Worm (Caenorhabditis elegans) whole organism, L2 larva: ENCODE results near the gene lips-5.

Source experiments
- C34F6.9 ChIP-seq: fragments of 150-350 bp; optimal IDR thresholded peaks from 2 replicates; lab custom pipeline; 2014; ENCODE audit warnings: missing biosample characterization, missing genetic modification characterization
- Y55F3AM.14 ChIP-seq: fragments of 200-800 bp; sonication (Bioruptor generic); optimal IDR thresholded peaks from 2 replicates; lab custom pipeline; 2018; ENCODE audit warnings: mild to moderate bottlenecking, missing genetic modification characterization, missing compliant biosample characterization
- ZK546.5 ChIP-seq: sonication (generic microtip); optimal IDR thresholded peaks from 2 replicates; lab custom pipeline; 2017; ENCODE audit warnings: missing biosample characterization, missing genetic modification characterization
- alr-1 ChIP-seq: fragments of 150-350 bp; optimal IDR thresholded peaks from 2 replicates; lab custom pipeline; 2014; ENCODE audit warnings: missing biosample characterization, missing genetic modification characterization
- aly-2 ChIP-seq: fragments of 150-350 bp; optimal IDR thresholded peaks from 2 replicates; lab custom pipeline; 2014; ENCODE audit warnings: missing biosample characterization, missing genetic modification characterization
- ama-1 ChIP-seq: fragments of 150-350 bp; optimal IDR thresholded peaks from 2 replicates; lab custom pipeline; 2018; ENCODE audit warnings: inconsistent platforms
- ceh-16 ChIP-seq: fragments of 150-350 bp; optimal IDR thresholded peaks from 2 replicates; lab custom pipeline; 2014; ENCODE audit warnings: missing biosample characterization, missing genetic modification characterization
- ceh-82 ChIP-seq: fragments of 150-350 bp; optimal IDR thresholded peaks from 2 replicates; lab custom pipeline; 2014; ENCODE audit warnings: missing biosample characterization, missing genetic modification characterization
- crh-2 ChIP-seq: sonication (generic microtip); optimal IDR thresholded peaks from 2 replicates; lab custom pipeline; 2017; ENCODE audit warnings: missing biosample characterization, missing genetic modification characterization
- dmd-4 ChIP-seq: sonication (generic microtip); optimal IDR thresholded peaks from 2 replicates; lab custom pipeline; 2017; ENCODE audit warnings: missing biosample characterization, missing genetic modification characterization
- egl-27 ChIP-seq: sonication (generic microtip); optimal IDR thresholded peaks from 3 replicates; lab custom pipeline; 2017; ENCODE audit warnings: missing biosample characterization, missing genetic modification reagents, missing genetic modification characterization
- elt-1 ChIP-seq: fragments of 150-350 bp; optimal IDR thresholded peaks from 2 replicates; lab custom pipeline; 2014; ENCODE audit warnings: missing biosample characterization, missing genetic modification characterization
- elt-3 ChIP-seq: sonication (generic microtip); optimal IDR thresholded peaks from 2 replicates; lab custom pipeline; 2017; ENCODE audit warnings: missing biosample characterization, missing genetic modification characterization
- fos-1 ChIP-seq: fragments of 150-350 bp; optimal IDR thresholded peaks from 2 replicates; lab custom pipeline; 2014; ENCODE audit warnings: missing biosample characterization, missing genetic modification characterization
- gmeb-1 ChIP-seq: fragments of 150-350 bp; optimal IDR thresholded peaks from 2 replicates; lab custom pipeline; 2014; ENCODE audit warnings: missing biosample characterization, missing genetic modification characterization
- lin-13 ChIP-seq: fragments of 150-350 bp; optimal IDR thresholded peaks from 2 replicates; lab custom pipeline; 2014; ENCODE audit warnings: missing biosample characterization, missing genetic modification reagents, missing genetic modification characterization
- lin-39 ChIP-seq: fragments of 150-350 bp; optimal IDR thresholded peaks from 2 replicates; lab custom pipeline; 2014; ENCODE audit warnings: missing biosample characterization, missing genetic modification reagents, missing genetic modification characterization
- lsy-2 ChIP-seq, 2 experiments: fragments of 150-350 bp in 1 of 2; sonication (generic microtip) in 1 of 2; optimal IDR thresholded peaks; 2 replicates each; lab custom pipeline; 2014 to 2017; ENCODE audit warnings: missing biosample characterization in 2 of 2, missing genetic modification characterization in 2 of 2
- mab-5 ChIP-seq: fragments of 150-350 bp; optimal IDR thresholded peaks from 2 replicates; lab custom pipeline; 2014; ENCODE audit warnings: missing biosample characterization, missing genetic modification characterization
- mbf-1 ChIP-seq: sonication (generic microtip); optimal IDR thresholded peaks from 2 replicates; lab custom pipeline; 2017; ENCODE audit warnings: missing biosample characterization, missing genetic modification characterization
- mdl-1 ChIP-seq, 2 experiments: fragments of 150-350 bp in 1 of 2; sonication (generic microtip) in 1 of 2; optimal IDR thresholded peaks; 2 replicates each; lab custom pipeline; 2017; ENCODE audit warnings: missing biosample characterization in 2 of 2, missing genetic modification characterization in 2 of 2
- nhr-10 ChIP-seq: sonication (generic microtip); optimal IDR thresholded peaks from 2 replicates; lab custom pipeline; 2017; ENCODE audit warnings: missing biosample characterization, missing genetic modification characterization
- nhr-11 ChIP-seq: fragments of 150-350 bp; optimal IDR thresholded peaks from 2 replicates; lab custom pipeline; 2014; ENCODE audit warnings: missing biosample characterization, missing genetic modification characterization
- nhr-23 ChIP-seq: fragments of 150-350 bp; optimal IDR thresholded peaks from 2 replicates; lab custom pipeline; 2014; ENCODE audit warnings: missing biosample characterization, missing genetic modification reagents, missing genetic modification characterization
- nhr-237 ChIP-seq: fragments of 150-350 bp; optimal IDR thresholded peaks from 2 replicates; lab custom pipeline; 2014; ENCODE audit warnings: missing biosample characterization, missing genetic modification characterization
- nhr-6 ChIP-seq: fragments of 150-350 bp; optimal IDR thresholded peaks from 2 replicates; lab custom pipeline; 2014; ENCODE audit warnings: missing biosample characterization, missing genetic modification characterization
- nhr-77 ChIP-seq: fragments of 150-350 bp; optimal IDR thresholded peaks from 2 replicates; lab custom pipeline; 2014; ENCODE audit warnings: missing biosample characterization, missing genetic modification characterization
- sem-4 ChIP-seq: fragments of 150-350 bp; optimal IDR thresholded peaks from 2 replicates; lab custom pipeline; 2014; ENCODE audit warnings: missing biosample characterization, missing genetic modification reagents, missing genetic modification characterization
- skn-1 ChIP-seq: sonication (generic microtip); optimal IDR thresholded peaks from 2 replicates; lab custom pipeline; 2017; ENCODE audit warnings: missing biosample characterization, missing genetic modification characterization
- sma-9 ChIP-seq, 2 experiments: fragments of 150-350 bp in 1 of 2; sonication (generic microtip) in 1 of 2; optimal IDR thresholded peaks; 2 replicates each; lab custom pipeline; 2014 to 2016; ENCODE audit warnings: missing genetic modification characterization in 2 of 2, mild to moderate bottlenecking in 1 of 2, missing biosample characterization in 1 of 2, missing compliant biosample characterization in 1 of 2, missing genetic modification reagents in 1 of 2, moderate library complexity in 1 of 2
- snpc-4 ChIP-seq: fragments of 150-350 bp; optimal IDR thresholded peaks from 2 replicates; lab custom pipeline; 2014; ENCODE audit warnings: missing biosample characterization, missing genetic modification characterization
- unc-39 ChIP-seq: fragments of 150-350 bp; optimal IDR thresholded peaks from 2 replicates; lab custom pipeline; 2014; ENCODE audit warnings: missing biosample characterization, missing genetic modification characterization
- unc-55 ChIP-seq: fragments of 150-350 bp; sonication (generic microtip); optimal IDR thresholded peaks from 3 replicates; lab custom pipeline; 2014; ENCODE audit warnings: missing biosample characterization, missing genetic modification reagents, missing genetic modification characterization
- unc-62 ChIP-seq: fragments of 150-350 bp; optimal IDR thresholded peaks from 2 replicates; lab custom pipeline; 2014; ENCODE audit warnings: missing biosample characterization, missing genetic modification reagents, missing genetic modification characterization
- zag-1 ChIP-seq: fragments of 150-350 bp; optimal IDR thresholded peaks from 2 replicates; lab custom pipeline; 2014; ENCODE audit warnings: missing biosample characterization, missing genetic modification characterization
- ztf-1 ChIP-seq: fragments of 200-800 bp; sonication (Bioruptor generic); conservative IDR thresholded peaks from 2 replicates; pipeline ENCODE4 v1.3.6; 2022; ENCODE audit warnings: missing genetic modification characterization, missing compliant biosample characterization
- ztf-11 ChIP-seq: sonication (generic microtip); optimal IDR thresholded peaks from 2 replicates; lab custom pipeline; 2017; ENCODE audit warnings: missing biosample characterization, missing genetic modification characterization
- ztf-4 ChIP-seq: fragments of 150-350 bp; optimal IDR thresholded peaks from 2 replicates; lab custom pipeline; 2014; ENCODE audit warnings: missing biosample characterization, missing genetic modification characterization

The lips-5 gene

ce11 chrIV:11742406-11742805 is 31.1 kb downstream of the lips-5 start, which contains the start of gene K01A6.5:
K01A6.5 (plus strand) TSS chrIV:11742706.
- TF ChIP-seq elt-3 (no peak), nhr-11 (tag; lab: Kevin White, UChicago) (no peak), nhr-23 (tag; lab: Kevin White, UChicago) (no peak), Y55F3AM.14 (GFP tag; lab: Kevin White, UChicago) (no peak), sem-4 (tag; lab: Kevin White, UChicago) (no peak), C34F6.9 (tag; lab: Kevin White, UChicago) (no peak), nhr-6 (tag; lab: Kevin White, UChicago) (no peak), alr-1 (no peak), lsy-2 (tag; optimal IDR thresholded peaks at IDR 0.05; lab: Kevin White, UChicago) (no peak), unc-62 (GFP tag; lab: Kevin White, UChicago) (no peak), ZK546.5 (tag; lab: Kevin White, UChicago) (no peak)

- TF ChIP-seq mab-5 (tag; lab: Kevin White, UChicago) (no peak), unc-62 (GFP tag; lab: Kevin White, UChicago) (no peak), unc-55 (GFP tag; lab: Kevin White, UChicago) (no peak), Y55F3AM.14 (GFP tag; lab: Kevin White, UChicago) (no peak), ama-1 (lab: Kevin White, UChicago) (no peak), egl-27 (tag; lab: Kevin White, UChicago) (no peak), dmd-4 (tag; lab: Kevin White, UChicago) (no peak), lin-13 (GFP tag; lab: Kevin White, UChicago) (no peak), lsy-2 (tag; optimal IDR thresholded peaks at IDR 0.05; lab: Kevin White, UChicago) (no peak), lin-39 (tag; lab: Kevin White, UChicago) (no peak), ceh-16 (tag; lab: Kevin White, UChicago) (no peak), fos-1 (tag; lab: Kevin White, UChicago) (no peak), nhr-10 (tag; lab: Kevin White, UChicago) (no peak), nhr-11 (tag; lab: Kevin White, UChicago) (no peak), gmeb-1 (tag; lab: Kevin White, UChicago) (no peak), zag-1 (tag; lab: Kevin White, UChicago) (no peak), ztf-11 (tag; lab: Kevin White, UChicago) (no peak), sem-4 (tag; lab: Kevin White, UChicago) (no peak), sma-9 (GFP tag; optimal IDR thresholded peaks at IDR 0.05; lab: Kevin White, UChicago) (no peak), sma-9 (tag; optimal IDR thresholded peaks at IDR 0.05; lab: Kevin White, UChicago) (no peak), mbf-1 (no peak)
- TF ChIP-seq, all 48 proteins: peak for 0
These were observed 33.3 kb downstream of the lips-5 start, which contains the start of gene K01A6.4 for ce11 chrIV:11740204-11740603. K01A6.4 (minus strand) TSS chrIV:11740304.

ce11 chrIV:11738092-11738617 is 35.4 kb downstream of the lips-5 start, which contains the start of gene K01A6.7:
K01A6.7 (minus strand) TSS chrIV:11738567.
- TF ChIP-seq nhr-237 (tag; lab: Kevin White, UChicago) (no peak), ztf-4 (tag; lab: Kevin White, UChicago) (no peak), lsy-2 (tag; optimal IDR thresholded peaks at IDR 0.05; lab: Kevin White, UChicago) (no peak), mdl-1 (tag; optimal IDR thresholded peaks at IDR 0.05; lab: Kevin White, UChicago) (no peak), ztf-1 (GFP tag; lab: Robert Waterston, UW) (no peak), dmd-4 (tag; lab: Kevin White, UChicago) (no peak), aly-2 (tag; lab: Kevin White, UChicago) (no peak), unc-39 (no peak), skn-1 (tag; lab: Kevin White, UChicago) (no peak), alr-1 (no peak), Y55F3AM.14 (GFP tag; lab: Kevin White, UChicago) (no peak), crh-2 (tag; lab: Kevin White, UChicago) (no peak), lin-39 (tag; lab: Kevin White, UChicago) (no peak), elt-1 (no peak), nhr-77 (tag; lab: Kevin White, UChicago) (no peak), nhr-6 (tag; lab: Kevin White, UChicago) (no peak), snpc-4 (tag; lab: Kevin White, UChicago) (no peak), ceh-82 (no peak)
- TF ChIP-seq, all 48 proteins: peak for 0
